Worm (Caenorhabditis elegans) whole organism, young adult: ENCODE results near the gene rev-3.

ENCODE experiments used
- B0035.1 ChIP-seq: sonication (generic microtip); optimal IDR thresholded peaks from 2 replicates; lab custom pipeline; 2016; ENCODE audit warnings: missing genetic modification characterization, mild to moderate bottlenecking, missing compliant biosample characterization, missing genotype, missing genetic modification reagents
- F33H1.4 ChIP-seq: fragments of 200-800 bp; sonication (Bioruptor generic); IDR thresholded peaks from 2 replicates; pipeline ENCODE4 v1.3.6; 2022; ENCODE audit warnings: missing genetic modification reagents, missing genetic modification characterization, missing compliant biosample characterization
- F37B4.10 ChIP-seq: fragments of 200-800 bp; sonication (Bioruptor generic); IDR thresholded peaks from 2 replicates; pipeline ENCODE4 v1.3.6; 2022; ENCODE audit warnings: missing genetic modification characterization, missing compliant biosample characterization
- F39B2.1 ChIP-seq: fragments of 200-800 bp; sonication (Bioruptor generic); IDR thresholded peaks from 2 replicates; pipeline ENCODE4 v1.3.6; 2022; ENCODE audit warnings: missing genetic modification reagents, missing genetic modification characterization, missing compliant biosample characterization
- F49E8.2 ChIP-seq: sonication (generic microtip); optimal IDR thresholded peaks from 3 replicates; lab custom pipeline; 2017; ENCODE audit warnings: missing genetic modification characterization, mild to moderate bottlenecking, missing compliant biosample characterization, antibody characterized with exemption, moderate library complexity; ENCODE audit not compliant: insufficient read depth
- Y79H2A.3 ChIP-seq: fragments of 200-800 bp; sonication (Bioruptor generic); conservative IDR thresholded peaks from 2 replicates; pipeline ENCODE4 v1.3.6; 2022; ENCODE audit warnings: missing genetic modification reagents, missing genetic modification characterization, missing compliant biosample characterization
- ZK185.1 ChIP-seq: sonication (generic microtip); optimal IDR thresholded peaks from 2 replicates; lab custom pipeline; 2016; ENCODE audit warnings: mild to moderate bottlenecking, missing genetic modification characterization, missing compliant biosample characterization; ENCODE audit not compliant: poor library complexity, severe bottlenecking
- ama-1 ChIP-seq, 3 experiments: fragments of 150-350 bp in 1 of 3; sonication (generic microtip) in 2 of 3; optimal IDR thresholded peaks; 2 replicates each; lab custom pipeline; 2014 to 2018; ENCODE audit warnings: missing biosample characterization in 2 of 3, missing genetic modification characterization in 2 of 3, missing genetic modification reagents in 2 of 3
- aptf-2 ChIP-seq: fragments of 200-800 bp; sonication (Bioruptor generic); conservative IDR thresholded peaks from 2 replicates; pipeline ENCODE4 v1.3.6; 2022; ENCODE audit warnings: missing genetic modification reagents, missing genetic modification characterization, missing compliant biosample characterization
- aptf-3 ChIP-seq: fragments of 200-800 bp; sonication (Bioruptor generic); IDR thresholded peaks from 2 replicates; pipeline ENCODE4 v1.3.6; 2022; ENCODE audit warnings: missing genetic modification characterization, missing compliant biosample characterization
- attf-5 ChIP-seq: fragments of 200-800 bp; sonication (Bioruptor generic); optimal IDR thresholded peaks from 2 replicates; lab custom pipeline; 2018; ENCODE audit warnings: mild to moderate bottlenecking, missing genetic modification characterization, missing compliant biosample characterization
- cebp-1 ChIP-seq, 2 experiments: fragments of 200-800 bp in 1 of 2; sonication (Bioruptor generic) in 1 of 2; sonication (generic microtip) in 1 of 2; IDR thresholded peaks in 1 of 2; optimal IDR thresholded peaks in 1 of 2; 2 replicates each; pipeline versions ENCODE4 v1.3.6 to Lab custom; 2017 to 2022; ENCODE audit warnings: missing compliant biosample characterization in 2 of 2, missing genetic modification characterization in 2 of 2, mild to moderate bottlenecking in 1 of 2, missing genetic modification reagents in 1 of 2, moderate library complexity in 1 of 2
- ceh-27 ChIP-seq: fragments of 200-800 bp; sonication (Bioruptor generic); optimal IDR thresholded peaks from 2 replicates; lab custom pipeline; 2018; ENCODE audit warnings: mild to moderate bottlenecking, missing genetic modification characterization, moderate library complexity, missing compliant biosample characterization
- ceh-58 ChIP-seq: fragments of 200-800 bp; sonication (Bioruptor generic); IDR thresholded peaks from 2 replicates; pipeline ENCODE4 v1.3.6; 2022; ENCODE audit warnings: missing genetic modification characterization, missing compliant biosample characterization
- dox-1 ChIP-seq: fragments of 200-800 bp; sonication (Bioruptor generic); IDR thresholded peaks from 2 replicates; pipeline ENCODE4 v1.3.6; 2022; ENCODE audit warnings: missing genetic modification reagents, missing genetic modification characterization, missing compliant biosample characterization
- egrh-3 ChIP-seq: fragments of 200-800 bp; sonication (Bioruptor generic); IDR thresholded peaks from 2 replicates; pipeline ENCODE4 v1.3.6; 2022; ENCODE audit warnings: missing genetic modification reagents, missing genetic modification characterization, missing compliant biosample characterization
- ets-4 ChIP-seq: fragments of 200-800 bp; sonication (Bioruptor generic); optimal IDR thresholded peaks from 2 replicates; lab custom pipeline; 2018; ENCODE audit warnings: mild to moderate bottlenecking, missing genetic modification characterization, missing compliant biosample characterization
- gei-17 ChIP-seq: fragments of 200-800 bp; sonication (Bioruptor generic); optimal IDR thresholded peaks from 2 replicates; lab custom pipeline; 2018; ENCODE audit warnings: mild to moderate bottlenecking, missing genetic modification characterization, missing compliant biosample characterization
- hlh-12 ChIP-seq: sonication (generic microtip); optimal IDR thresholded peaks from 2 replicates; lab custom pipeline; 2016; ENCODE audit warnings: missing genetic modification characterization, missing compliant biosample characterization
- hmg-1.2 ChIP-seq: fragments of 200-800 bp; sonication (Bioruptor generic); IDR thresholded peaks from 2 replicates; pipeline ENCODE4 v1.3.6; 2022; ENCODE audit warnings: missing genetic modification reagents, missing genetic modification characterization, missing compliant biosample characterization
- hsf-1 ChIP-seq: fragments of 200-800 bp; sonication (Bioruptor generic); IDR thresholded peaks from 2 replicates; pipeline ENCODE4 v1.3.6; 2022; ENCODE audit warnings: missing genetic modification reagents, missing genetic modification characterization, missing compliant biosample characterization
- lir-1 ChIP-seq: fragments of 200-800 bp; sonication (Bioruptor generic); conservative IDR thresholded peaks from 2 replicates; pipeline ENCODE4 v1.3.6; 2022; ENCODE audit warnings: missing genetic modification reagents, missing genetic modification characterization, missing compliant biosample characterization
- madf-3 ChIP-seq: fragments of 200-800 bp; sonication (Bioruptor generic); IDR thresholded peaks from 2 replicates; pipeline ENCODE4 v1.3.6; 2022; ENCODE audit warnings: missing genetic modification reagents, missing genetic modification characterization, missing compliant biosample characterization
- madf-6 ChIP-seq: fragments of 200-800 bp; sonication (Bioruptor generic); IDR thresholded peaks from 2 replicates; pipeline ENCODE4 v1.3.6; 2022; ENCODE audit warnings: missing genetic modification reagents, missing genetic modification characterization, missing compliant biosample characterization
- nfya-1 ChIP-seq: sonication (generic microtip); optimal IDR thresholded peaks from 2 replicates; lab custom pipeline; 2017; ENCODE audit warnings: antibody characterized with exemption, missing compliant biosample characterization, missing genetic modification characterization, borderline replicate concordance; ENCODE audit not compliant: insufficient read depth
- nhr-179 ChIP-seq: sonication (generic microtip); optimal IDR thresholded peaks from 2 replicates; lab custom pipeline; 2016; ENCODE audit warnings: mild to moderate bottlenecking, missing genetic modification characterization, missing compliant biosample characterization
- nhr-80 ChIP-seq: sonication (generic microtip); optimal IDR thresholded peaks from 2 replicates; lab custom pipeline; 2016; ENCODE audit warnings: missing genetic modification characterization, missing compliant biosample characterization
- pha-4 ChIP-seq: fragments of 150-350 bp; sonication (generic microtip); optimal IDR thresholded peaks from 2 replicates; lab custom pipeline; 2014; ENCODE audit warnings: missing biosample characterization, missing genetic modification reagents, missing genetic modification characterization
- somi-1 ChIP-seq: fragments of 200-800 bp; sonication (Bioruptor generic); optimal IDR thresholded peaks from 2 replicates; lab custom pipeline; 2018; ENCODE audit warnings: mild to moderate bottlenecking, missing genetic modification characterization, missing compliant biosample characterization
- sptf-2 ChIP-seq: fragments of 200-800 bp; sonication (Bioruptor generic); optimal IDR thresholded peaks from 2 replicates; lab custom pipeline; 2018; ENCODE audit warnings: mild to moderate bottlenecking, missing genetic modification characterization, missing compliant biosample characterization
- ztf-28 ChIP-seq: fragments of 200-800 bp; sonication (Bioruptor generic); IDR thresholded peaks from 2 replicates; pipeline ENCODE4 v1.3.6; 2022; ENCODE audit warnings: missing genetic modification reagents, missing genetic modification characterization, missing compliant biosample characterization
- ztf-6 ChIP-seq: fragments of 200-800 bp; sonication (Bioruptor generic); IDR thresholded peaks from 2 replicates; pipeline ENCODE4 v1.3.6; 2022; ENCODE audit warnings: missing genetic modification reagents, missing genetic modification characterization, missing compliant biosample characterization

rev-3 gene

ce11 chrIII:5812672-5813071 lies 22.2 kb upstream of the rev-3 start:
- TF ChIP-seq ama-1 (optimal IDR thresholded peaks at IDR 0.05; lab: Kevin White, UChicago) = no peak
- no peak for TF ChIP-seq ama-1 (GFP tag; optimal IDR thresholded peaks at IDR 0.05; lab: Kevin White, UChicago)
- no peak for TF ChIP-seq cebp-1 (GFP tag; IDR thresholded peaks at IDR 0.05; lab: Robert Waterston, UW)
- peak; percentile 18 for TF ChIP-seq cebp-1 (tag; optimal IDR thresholded peaks at IDR 0.05; lab: Kevin White, UChicago)
- TF ChIP-seq nhr-80 (tag; lab: Kevin White, UChicago) = peak; percentile 48

- TF ChIP-seq aptf-2 (GFP tag; lab: Robert Waterston, UW) (no peak), madf-3 (no peak), nhr-80 (tag; lab: Kevin White, UChicago) (no peak), F39B2.1 (GFP tag; lab: Robert Waterston, UW) (no peak), ztf-28 (GFP tag; lab: Robert Waterston, UW) (no peak), cebp-1 (GFP tag; IDR thresholded peaks at IDR 0.05; lab: Robert Waterston, UW) (no peak), cebp-1 (tag; optimal IDR thresholded peaks at IDR 0.05; lab: Kevin White, UChicago) (peak; percentile 53), madf-6 (GFP tag; lab: Robert Waterston, UW) (no peak)
Observed at ce11 chrIII:5811957-5812356, 21.5 kb upstream of the rev-3 start.

ce11 chrIII:5810012-5810411 lies 19.6 kb upstream of the rev-3 start:
- TF ChIP-seq lir-1 (GFP tag; lab: Robert Waterston, UW) (no peak), ztf-6 (no peak), F37B4.10 (GFP tag; lab: Robert Waterston, UW) (no peak), nfya-1 (tag; lab: Kevin White, UChicago) (no peak), Y79H2A.3 (GFP tag; lab: Robert Waterston, UW) (no peak), nhr-80 (tag; lab: Kevin White, UChicago) (peak; percentile 53), hlh-12 (tag; lab: Kevin White, UChicago) (no peak), hmg-1.2 (GFP tag; lab: Robert Waterston, UW) (peak; percentile 32; the same call in 1 of the 2 replicates), F49E8.2 (tag; lab: Kevin White, UChicago) (no peak), pha-4 (tag; lab: Kevin White, UChicago) (no peak), cebp-1 (GFP tag; IDR thresholded peaks at IDR 0.05; lab: Robert Waterston, UW) (no peak), cebp-1 (tag; optimal IDR thresholded peaks at IDR 0.05; lab: Kevin White, UChicago) (peak; percentile 64), hsf-1 (GFP tag; lab: Robert Waterston, UW) (no peak), attf-5 (GFP tag; lab: Kevin White, UChicago) (peak; percentile 29), ZK185.1 (tag; lab: Kevin White, UChicago) (no peak), egrh-3 (GFP tag; lab: Robert Waterston, UW) (no peak), dox-1 (no peak), B0035.1 (tag; lab: Kevin White, UChicago) (no peak), gei-17 (no peak)
- TF ChIP-seq, all 124 proteins: peak for 4

DNA sequence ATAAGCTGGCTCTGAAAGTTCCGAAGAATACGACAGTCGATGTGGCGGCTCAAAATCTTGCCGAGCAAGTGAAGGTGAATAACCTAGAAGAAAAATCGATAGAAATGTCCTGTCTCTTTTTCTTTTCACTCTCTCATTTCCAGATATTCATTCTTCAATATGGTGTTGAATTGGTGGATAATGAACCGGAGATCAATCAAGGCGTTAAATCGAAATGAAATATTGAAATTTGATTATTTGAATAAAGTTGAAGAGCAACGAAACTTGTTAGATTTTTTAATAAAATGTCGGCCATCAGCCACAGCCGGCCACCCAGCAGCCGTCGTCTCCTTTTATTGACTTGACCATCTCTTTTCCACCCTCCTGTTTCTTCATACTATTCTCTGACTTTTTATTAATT lies 16.3 kb upstream of the rev-3 start, which contains the start of gene R12B2.2:
R12B2.2 (plus strand) TSS at position 301 of the 400 bp plus-strand sequence.
- TF ChIP-seq somi-1 (no peak), F33H1.4 (GFP tag; lab: Robert Waterston, UW) (no peak), aptf-3 (GFP tag; lab: Robert Waterston, UW) (no peak), ets-4 (no peak), nhr-179 (tag; lab: Kevin White, UChicago) (no peak), ceh-27 (GFP tag; lab: Kevin White, UChicago) (no peak), ceh-58 (GFP tag; lab: Robert Waterston, UW) (no peak), pha-4 (tag; lab: Kevin White, UChicago) (no peak), cebp-1 (GFP tag; IDR thresholded peaks at IDR 0.05; lab: Robert Waterston, UW) (no peak), cebp-1 (tag; optimal IDR thresholded peaks at IDR 0.05; lab: Kevin White, UChicago) (no peak), sptf-2 (no peak)
- TF ChIP-seq, all 124 proteins: peak for 0
